Worm (Caenorhabditis elegans) whole organism, L4/young adult: ENCODE results near the gene C47D12.2.

Source experiments
- W03F9.2 ChIP-seq: fragments of 150-350 bp; optimal IDR thresholded peaks from 2 replicates; lab custom pipeline; 2014; ENCODE audit warnings: missing biosample characterization, missing genetic modification characterization
- dao-5 ChIP-seq: sonication (generic microtip); optimal IDR thresholded peaks from 2 replicates; lab custom pipeline; 2016; ENCODE audit warnings: missing genotype, missing genetic modification characterization, moderate library complexity, missing compliant biosample characterization
- him-1 ChIP-seq: sonication (generic microtip); optimal IDR thresholded peaks from 2 replicates; lab custom pipeline; 2016; ENCODE audit warnings: missing genotype, missing genetic modification reagents, missing genetic modification characterization, missing compliant biosample characterization

- TF ChIP-seq him-1 (tag; lab: Kevin White, UChicago), result no peak
- no peak for TF ChIP-seq dao-5
- TF ChIP-seq W03F9.2 (tag; lab: Kevin White, UChicago), result no peak
Measured at ce11 chrII:11690868-11691267, 14.8 kb downstream of the C47D12.2 start.
